Worm (Caenorhabditis elegans) whole organism, early embryonic: Measurements from ENCODE around the gene let-413.

Experiments
- B0310.2 ChIP-seq: sonication (generic microtip); optimal IDR thresholded peaks from 2 replicates; lab custom pipeline; 2016; ENCODE audit warnings: mild to moderate bottlenecking, missing genetic modification characterization, missing compliant biosample characterization
- ama-1 ChIP-seq: fragments of 150-350 bp; optimal IDR thresholded peaks from 2 replicates; lab custom pipeline; 2014
- ceh-13 ChIP-seq: fragments of 200-800 bp; sonication (Bioruptor generic); optimal IDR thresholded peaks from 2 replicates; lab custom pipeline; 2018; ENCODE audit warnings: mild to moderate bottlenecking, missing genetic modification characterization, missing compliant biosample characterization
- ceh-36 ChIP-seq: sonication (generic microtip); optimal IDR thresholded peaks from 2 replicates; lab custom pipeline; 2016; ENCODE audit warnings: missing genetic modification characterization, inconsistent platforms, missing compliant biosample characterization
- flt-1 ChIP-seq: fragments of 200-800 bp; sonication (Bioruptor generic); IDR thresholded peaks from 2 replicates; pipeline ENCODE4 v1.3.6; 2022; ENCODE audit warnings: missing genetic modification characterization, missing compliant biosample characterization
- hmg-4 ChIP-seq: fragments of 200-800 bp; sonication (Bioruptor generic); optimal IDR thresholded peaks from 2 replicates; lab custom pipeline; 2018; ENCODE audit warnings: mild to moderate bottlenecking, missing genetic modification characterization, missing compliant biosample characterization
- hnd-1 ChIP-seq: sonication (generic microtip); optimal IDR thresholded peaks from 2 replicates; lab custom pipeline; 2016; ENCODE audit warnings: missing genetic modification characterization, missing compliant biosample characterization
- pes-1 ChIP-seq: fragments of 200-800 bp; sonication (Bioruptor generic); IDR thresholded peaks from 2 replicates; pipeline ENCODE4 v1.3.6; 2022; ENCODE audit warnings: missing genetic modification reagents, missing genetic modification characterization, missing compliant biosample characterization
- sea-1 ChIP-seq: fragments of 200-800 bp; sonication (Bioruptor generic); conservative IDR thresholded peaks from 2 replicates; pipeline ENCODE4 v1.3.6; 2022; ENCODE audit warnings: missing genetic modification characterization, missing compliant biosample characterization
- tbx-37 ChIP-seq: fragments of 200-800 bp; sonication (Bioruptor generic); conservative IDR thresholded peaks from 2 replicates; pipeline ENCODE4 v1.3.6; 2022; ENCODE audit warnings: missing genetic modification reagents, missing genetic modification characterization, missing compliant biosample characterization
- tra-4 ChIP-seq: sonication (generic microtip); optimal IDR thresholded peaks from 2 replicates; lab custom pipeline; 2017; ENCODE audit warnings: missing genetic modification characterization, missing compliant biosample characterization

DNA sequence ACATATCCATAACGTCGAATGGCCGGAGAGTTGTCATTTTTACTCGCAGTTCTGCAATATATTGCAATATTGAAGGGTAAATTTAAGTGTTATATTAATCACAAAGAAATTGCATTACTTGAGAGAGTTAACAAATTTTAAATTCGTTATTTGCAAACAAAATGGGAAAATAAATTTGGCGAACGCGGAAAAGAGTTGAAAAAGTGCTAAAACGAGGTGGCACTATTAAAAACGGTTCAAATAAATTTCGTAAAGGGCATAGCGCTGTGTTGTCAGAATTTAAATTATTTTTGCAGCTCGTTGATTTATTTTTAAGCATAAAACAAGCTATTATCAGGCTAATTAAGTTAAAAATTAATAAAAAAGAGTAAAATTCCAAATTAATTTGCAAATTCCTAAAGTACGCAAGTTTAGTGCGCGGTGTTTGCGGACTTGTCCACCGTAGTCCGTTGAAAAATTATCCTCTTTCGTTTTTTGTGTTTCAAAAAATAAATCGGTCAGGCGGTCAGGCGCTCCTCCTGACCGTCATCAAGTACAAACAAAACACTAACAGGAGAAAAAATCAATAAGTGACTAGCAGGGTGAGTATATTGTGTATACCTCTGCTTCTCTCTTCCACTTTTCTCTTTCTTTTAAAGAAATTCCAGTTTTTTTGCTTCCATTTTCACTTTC, 5.9 kb upstream of the let-413 start, which contains the start of the genes natb-1 and abhd-12:
- TF ChIP-seq ceh-13 (GFP tag; lab: Kevin White, UChicago) (no peak), ama-1 (lab: Kevin White, UChicago) (no peak), hnd-1 (tag; lab: Kevin White, UChicago) (no peak), ceh-36 (no peak), hmg-4 (GFP tag; lab: Kevin White, UChicago) (no peak), pes-1 (GFP tag; lab: Robert Waterston, UW) (no peak), flt-1 (GFP tag; lab: Robert Waterston, UW) (no peak), sea-1 (GFP tag; lab: Robert Waterston, UW) (no peak), tra-4 (tag; lab: Kevin White, UChicago) (no peak), B0310.2 (tag; lab: Kevin White, UChicago) (no peak), tbx-37 (GFP tag; lab: Robert Waterston, UW) (no peak)
